Fruit fly (Drosophila melanogaster): ENCODE results near the gene Sac1.

dm6 chr3L:1212113-1212512 is 35.5 kb upstream of the Sac1 start:
- TF ChIP-seq Eip74EF (GFP tag; optimal IDR thresholded peaks at IDR 0.05) (no peak), chm (GFP tag; IDR thresholded peaks at IDR 0.05) (no peak), fru (optimal IDR thresholded peaks at IDR 0.05) (no peak), tap (tag; optimal IDR thresholded peaks at IDR 0.05) (no peak), CG6175 (GFP tag; IDR thresholded peaks at IDR 0.05) (no peak), btn (GFP tag; optimal IDR thresholded peaks at IDR 0.05) (no peak), CG13296 (GFP tag; optimal IDR thresholded peaks at IDR 0.05) (no peak), nerfin-2 (GFP tag; IDR thresholded peaks at IDR 0.05; ENCODE audit: partially characterized antibody) (no peak), Jarid2 (GFP tag; optimal IDR thresholded peaks at IDR 0.05) (no peak), toy (GFP tag; IDR thresholded peaks at IDR 0.05) (no peak), bab2 (GFP tag; optimal IDR thresholded peaks at IDR 0.05) (no peak), Neu2 (GFP tag; optimal IDR thresholded peaks at IDR 0.05; ENCODE audit: borderline replicate concordance) (no peak), crp (GFP tag; optimal IDR thresholded peaks at IDR 0.05) (no peak), CG7357 (GFP tag; IDR thresholded peaks at IDR 0.05) (no peak)

All from whole organism, embryonic.